Worm (Caenorhabditis elegans) whole organism, L2 larva: ENCODE data around the gene moma-1.

ENCODE experiments used
- C34F6.9 ChIP-seq: fragments of 150-350 bp; optimal IDR thresholded peaks from 2 replicates; lab custom pipeline; 2014; ENCODE audit warnings: missing biosample characterization, missing genetic modification characterization
- F13H6.1 ChIP-seq: sonication (generic microtip); optimal IDR thresholded peaks from 2 replicates; lab custom pipeline; 2016; ENCODE audit warnings: missing genetic modification characterization, missing compliant biosample characterization
- R02D3.7 ChIP-seq: fragments of 150-350 bp; optimal IDR thresholded peaks from 2 replicates; lab custom pipeline; 2014; ENCODE audit warnings: missing biosample characterization, missing genetic modification characterization
- Y55F3AM.14 ChIP-seq: fragments of 200-800 bp; sonication (Bioruptor generic); optimal IDR thresholded peaks from 2 replicates; lab custom pipeline; 2018; ENCODE audit warnings: mild to moderate bottlenecking, missing genetic modification characterization, missing compliant biosample characterization
- ZK546.5 ChIP-seq: sonication (generic microtip); optimal IDR thresholded peaks from 2 replicates; lab custom pipeline; 2017; ENCODE audit warnings: missing biosample characterization, missing genetic modification characterization
- aly-2 ChIP-seq: fragments of 150-350 bp; optimal IDR thresholded peaks from 2 replicates; lab custom pipeline; 2014; ENCODE audit warnings: missing biosample characterization, missing genetic modification characterization
- ama-1 ChIP-seq: fragments of 150-350 bp; optimal IDR thresholded peaks from 2 replicates; lab custom pipeline; 2018; ENCODE audit warnings: inconsistent platforms
- blmp-1 ChIP-seq: sonication (generic microtip); optimal IDR thresholded peaks from 2 replicates; lab custom pipeline; 2017; ENCODE audit warnings: missing genetic modification characterization, mild to moderate bottlenecking, missing compliant biosample characterization, antibody characterized with exemption, moderate library complexity; ENCODE audit not compliant: insufficient read depth
- ceh-16 ChIP-seq: fragments of 150-350 bp; optimal IDR thresholded peaks from 2 replicates; lab custom pipeline; 2014; ENCODE audit warnings: missing biosample characterization, missing genetic modification characterization
- ceh-82 ChIP-seq: fragments of 150-350 bp; optimal IDR thresholded peaks from 2 replicates; lab custom pipeline; 2014; ENCODE audit warnings: missing biosample characterization, missing genetic modification characterization
- crh-2 ChIP-seq: sonication (generic microtip); optimal IDR thresholded peaks from 2 replicates; lab custom pipeline; 2017; ENCODE audit warnings: missing biosample characterization, missing genetic modification characterization
- dmd-4 ChIP-seq: sonication (generic microtip); optimal IDR thresholded peaks from 2 replicates; lab custom pipeline; 2017; ENCODE audit warnings: missing biosample characterization, missing genetic modification characterization
- egl-27 ChIP-seq: sonication (generic microtip); optimal IDR thresholded peaks from 3 replicates; lab custom pipeline; 2017; ENCODE audit warnings: missing biosample characterization, missing genetic modification reagents, missing genetic modification characterization
- elt-1 ChIP-seq: fragments of 150-350 bp; optimal IDR thresholded peaks from 2 replicates; lab custom pipeline; 2014; ENCODE audit warnings: missing biosample characterization, missing genetic modification characterization
- elt-3 ChIP-seq: sonication (generic microtip); optimal IDR thresholded peaks from 2 replicates; lab custom pipeline; 2017; ENCODE audit warnings: missing biosample characterization, missing genetic modification characterization
- fos-1 ChIP-seq: fragments of 150-350 bp; optimal IDR thresholded peaks from 2 replicates; lab custom pipeline; 2014; ENCODE audit warnings: missing biosample characterization, missing genetic modification characterization
- gmeb-1 ChIP-seq: fragments of 150-350 bp; optimal IDR thresholded peaks from 2 replicates; lab custom pipeline; 2014; ENCODE audit warnings: missing biosample characterization, missing genetic modification characterization
- lin-13 ChIP-seq: fragments of 150-350 bp; optimal IDR thresholded peaks from 2 replicates; lab custom pipeline; 2014; ENCODE audit warnings: missing biosample characterization, missing genetic modification reagents, missing genetic modification characterization
- lin-39 ChIP-seq: fragments of 150-350 bp; optimal IDR thresholded peaks from 2 replicates; lab custom pipeline; 2014; ENCODE audit warnings: missing biosample characterization, missing genetic modification reagents, missing genetic modification characterization
- lsy-2 ChIP-seq, 2 experiments: fragments of 150-350 bp in 1 of 2; sonication (generic microtip) in 1 of 2; optimal IDR thresholded peaks; 2 replicates each; lab custom pipeline; 2014 to 2017; ENCODE audit warnings: missing biosample characterization in 2 of 2, missing genetic modification characterization in 2 of 2
- mbf-1 ChIP-seq: sonication (generic microtip); optimal IDR thresholded peaks from 2 replicates; lab custom pipeline; 2017; ENCODE audit warnings: missing biosample characterization, missing genetic modification characterization
- mdl-1 ChIP-seq, 2 experiments: fragments of 150-350 bp in 1 of 2; sonication (generic microtip) in 1 of 2; optimal IDR thresholded peaks; 2 replicates each; lab custom pipeline; 2017; ENCODE audit warnings: missing biosample characterization in 2 of 2, missing genetic modification characterization in 2 of 2
- nhr-10 ChIP-seq: sonication (generic microtip); optimal IDR thresholded peaks from 2 replicates; lab custom pipeline; 2017; ENCODE audit warnings: missing biosample characterization, missing genetic modification characterization
- nhr-11 ChIP-seq: fragments of 150-350 bp; optimal IDR thresholded peaks from 2 replicates; lab custom pipeline; 2014; ENCODE audit warnings: missing biosample characterization, missing genetic modification characterization
- nhr-12 ChIP-seq: fragments of 150-350 bp; optimal IDR thresholded peaks from 2 replicates; lab custom pipeline; 2014; ENCODE audit warnings: missing biosample characterization, missing genetic modification characterization
- nhr-129 ChIP-seq: fragments of 150-350 bp; optimal IDR thresholded peaks from 2 replicates; lab custom pipeline; 2014; ENCODE audit warnings: missing biosample characterization, missing genetic modification characterization
- nhr-21 ChIP-seq: fragments of 150-350 bp; optimal IDR thresholded peaks from 2 replicates; lab custom pipeline; 2014; ENCODE audit warnings: missing biosample characterization, missing genetic modification characterization
- nhr-23 ChIP-seq: fragments of 150-350 bp; optimal IDR thresholded peaks from 2 replicates; lab custom pipeline; 2014; ENCODE audit warnings: missing biosample characterization, missing genetic modification reagents, missing genetic modification characterization
- nhr-237 ChIP-seq: fragments of 150-350 bp; optimal IDR thresholded peaks from 2 replicates; lab custom pipeline; 2014; ENCODE audit warnings: missing biosample characterization, missing genetic modification characterization
- nhr-25 ChIP-seq: fragments of 150-350 bp; sonication (generic microtip); optimal IDR thresholded peaks from 3 replicates; lab custom pipeline; 2014; ENCODE audit warnings: missing biosample characterization, missing genetic modification characterization
- peb-1 ChIP-seq: fragments of 150-350 bp; optimal IDR thresholded peaks from 2 replicates; lab custom pipeline; 2014; ENCODE audit warnings: missing biosample characterization, missing genetic modification characterization
- sem-4 ChIP-seq: fragments of 150-350 bp; optimal IDR thresholded peaks from 2 replicates; lab custom pipeline; 2014; ENCODE audit warnings: missing biosample characterization, missing genetic modification reagents, missing genetic modification characterization
- skn-1 ChIP-seq: sonication (generic microtip); optimal IDR thresholded peaks from 2 replicates; lab custom pipeline; 2017; ENCODE audit warnings: missing biosample characterization, missing genetic modification characterization
- sma-3 ChIP-seq: sonication (generic microtip); optimal IDR thresholded peaks from 2 replicates; lab custom pipeline; 2016; ENCODE audit warnings: missing genetic modification reagents, missing genetic modification characterization, missing compliant biosample characterization
- sma-9 ChIP-seq, 2 experiments: fragments of 150-350 bp in 1 of 2; sonication (generic microtip) in 1 of 2; optimal IDR thresholded peaks; 2 replicates each; lab custom pipeline; 2014 to 2016; ENCODE audit warnings: missing genetic modification characterization in 2 of 2, mild to moderate bottlenecking in 1 of 2, missing biosample characterization in 1 of 2, missing compliant biosample characterization in 1 of 2, missing genetic modification reagents in 1 of 2, moderate library complexity in 1 of 2
- snpc-4 ChIP-seq: fragments of 150-350 bp; optimal IDR thresholded peaks from 2 replicates; lab custom pipeline; 2014; ENCODE audit warnings: missing biosample characterization, missing genetic modification characterization
- unc-55 ChIP-seq: fragments of 150-350 bp; sonication (generic microtip); optimal IDR thresholded peaks from 3 replicates; lab custom pipeline; 2014; ENCODE audit warnings: missing biosample characterization, missing genetic modification reagents, missing genetic modification characterization
- unc-62 ChIP-seq: fragments of 150-350 bp; optimal IDR thresholded peaks from 2 replicates; lab custom pipeline; 2014; ENCODE audit warnings: missing biosample characterization, missing genetic modification reagents, missing genetic modification characterization
- zag-1 ChIP-seq: fragments of 150-350 bp; optimal IDR thresholded peaks from 2 replicates; lab custom pipeline; 2014; ENCODE audit warnings: missing biosample characterization, missing genetic modification characterization
- ztf-1 ChIP-seq: fragments of 200-800 bp; sonication (Bioruptor generic); conservative IDR thresholded peaks from 2 replicates; pipeline ENCODE4 v1.3.6; 2022; ENCODE audit warnings: missing genetic modification characterization, missing compliant biosample characterization
- ztf-4 ChIP-seq: fragments of 150-350 bp; optimal IDR thresholded peaks from 2 replicates; lab custom pipeline; 2014; ENCODE audit warnings: missing biosample characterization, missing genetic modification characterization

The moma-1 gene

ce11 chrIII:853859-854359 lies 1.7 kb upstream of the moma-1 start, which contains the start of the genes rnp-5 and tag-51:
Gene rnp-5 (minus strand): TSS chrIII:853909.
Gene tag-51 (plus strand): TSS chrIII:854221.
- peak in 1 of 2 experiments; percentile 25 for TF ChIP-seq lsy-2 (tag; optimal IDR thresholded peaks at IDR 0.05; lab: Kevin White, UChicago)
- TF ChIP-seq sma-9 (GFP tag; optimal IDR thresholded peaks at IDR 0.05; lab: Kevin White, UChicago) = no peak
- no peak for TF ChIP-seq sma-9 (tag; optimal IDR thresholded peaks at IDR 0.05; lab: Kevin White, UChicago)
- peak; percentile 41 for TF ChIP-seq unc-55 (GFP tag; lab: Kevin White, UChicago)
- TF ChIP-seq blmp-1 (tag; lab: Kevin White, UChicago) = peak; percentile 37
- TF ChIP-seq C34F6.9 (tag; lab: Kevin White, UChicago) = peak; percentile 30
- TF ChIP-seq elt-3 (tag; lab: Kevin White, UChicago) = no peak
- TF ChIP-seq ama-1 (lab: Kevin White, UChicago) = no peak
- TF ChIP-seq mbf-1 (tag; lab: Kevin White, UChicago) = no peak

- no peak for TF ChIP-seq fos-1 (tag; lab: Kevin White, UChicago)
- no peak for TF ChIP-seq ZK546.5 (tag; lab: Kevin White, UChicago)
- TF ChIP-seq blmp-1 (tag; lab: Kevin White, UChicago) = no peak
- no peak for TF ChIP-seq F13H6.1 (tag; lab: Kevin White, UChicago)
- no peak for TF ChIP-seq zag-1 (tag; lab: Kevin White, UChicago)
- TF ChIP-seq sem-4 (tag; lab: Kevin White, UChicago) = no peak
- no peak for TF ChIP-seq lsy-2 (tag; optimal IDR thresholded peaks at IDR 0.05; lab: Kevin White, UChicago)
- no peak for TF ChIP-seq nhr-129 (tag; lab: Kevin White, UChicago)
- TF ChIP-seq lin-13 (GFP tag; lab: Kevin White, UChicago) = no peak
- TF ChIP-seq R02D3.7 (tag; lab: Kevin White, UChicago) = no peak
- no peak for TF ChIP-seq ama-1 (lab: Kevin White, UChicago)
- no peak for TF ChIP-seq elt-1 (tag; lab: Kevin White, UChicago)
- no peak for TF ChIP-seq dmd-4
- TF ChIP-seq nhr-237 (tag; lab: Kevin White, UChicago) = no peak
- no peak for TF ChIP-seq unc-55 (GFP tag; lab: Kevin White, UChicago)
- no peak for TF ChIP-seq nhr-23
- TF ChIP-seq nhr-10 = no peak
- no peak for TF ChIP-seq mbf-1 (tag; lab: Kevin White, UChicago)
- no peak for TF ChIP-seq ztf-1 (GFP tag; lab: Robert Waterston, UW)
These were observed 1.2 kb upstream of the moma-1 start for ce11 chrIII:853414-853813.

- TF ChIP-seq nhr-25 (tag; lab: Kevin White, UChicago) = peak; percentile 69
- TF ChIP-seq lin-13 (GFP tag; lab: Kevin White, UChicago) = no peak
- TF ChIP-seq unc-62 = no peak
- TF ChIP-seq sma-3 = peak; percentile 36
- peak; percentile 93 for TF ChIP-seq gmeb-1 (tag; lab: Kevin White, UChicago)
- TF ChIP-seq skn-1 (tag; lab: Kevin White, UChicago) = no peak
- TF ChIP-seq nhr-237 (tag; lab: Kevin White, UChicago) = no peak
- no peak for TF ChIP-seq R02D3.7 (tag; lab: Kevin White, UChicago)
- TF ChIP-seq blmp-1 (tag; lab: Kevin White, UChicago) = peak; percentile 42
- no peak for TF ChIP-seq nhr-11
- TF ChIP-seq ceh-82 (tag; lab: Kevin White, UChicago) = no peak
- peak; percentile 83 for TF ChIP-seq sma-9 (GFP tag; optimal IDR thresholded peaks at IDR 0.05; lab: Kevin White, UChicago)
- TF ChIP-seq sma-9 (tag; optimal IDR thresholded peaks at IDR 0.05; lab: Kevin White, UChicago) = no peak
- no peak for TF ChIP-seq aly-2 (tag; lab: Kevin White, UChicago)
- TF ChIP-seq elt-3 (tag; lab: Kevin White, UChicago) = no peak
- TF ChIP-seq ceh-16 (tag; lab: Kevin White, UChicago) = no peak
- TF ChIP-seq sem-4 (tag; lab: Kevin White, UChicago) = no peak
- no peak for TF ChIP-seq ztf-4 (tag; lab: Kevin White, UChicago)
- peak; percentile 47 for TF ChIP-seq fos-1 (tag; lab: Kevin White, UChicago)
- TF ChIP-seq nhr-129 (tag; lab: Kevin White, UChicago) = peak; percentile 66
- TF ChIP-seq nhr-10 = no peak
- peak; percentile 13 to 66 for TF ChIP-seq lsy-2 (tag; optimal IDR thresholded peaks at IDR 0.05; lab: Kevin White, UChicago)
- TF ChIP-seq nhr-21 = peak; percentile 92
- TF ChIP-seq egl-27 (tag; lab: Kevin White, UChicago) = no peak
- TF ChIP-seq F13H6.1 (tag; lab: Kevin White, UChicago) = peak; percentile 2
- no peak for TF ChIP-seq lin-39 (tag; lab: Kevin White, UChicago)
- no peak for TF ChIP-seq ama-1 (lab: Kevin White, UChicago)
- TF ChIP-seq dmd-4 = no peak
- peak in 1 of 2 experiments; percentile 51 for TF ChIP-seq mdl-1 (tag; optimal IDR thresholded peaks at IDR 0.05; lab: Kevin White, UChicago)
- TF ChIP-seq Y55F3AM.14 (GFP tag; lab: Kevin White, UChicago) = no peak
- no peak for TF ChIP-seq zag-1 (tag; lab: Kevin White, UChicago)
- TF ChIP-seq ZK546.5 (tag; lab: Kevin White, UChicago) = no peak
- peak; percentile 73 for TF ChIP-seq crh-2 (tag; lab: Kevin White, UChicago)
- no peak for TF ChIP-seq nhr-12
- no peak for TF ChIP-seq snpc-4
- peak; percentile 50 for TF ChIP-seq C34F6.9 (tag; lab: Kevin White, UChicago)
- peak; percentile 87 for TF ChIP-seq unc-55 (GFP tag; lab: Kevin White, UChicago)
- TF ChIP-seq ztf-1 (GFP tag; lab: Robert Waterston, UW) = no peak
- TF ChIP-seq peb-1 = no peak
These were observed 6.7 kb downstream of the moma-1 start, which contains the start of gene K02F3.2 for ce11 chrIII:845485-845884. Gene K02F3.2 (plus strand): TSS chrIII:845841.
